Fruit fly (Drosophila melanogaster) whole organism, adult: ENCODE data around the gene CG11885.
"Not testable (repeated sequence)": the region's sequence is repeated elsewhere in the genome, so short reads cannot be mapped to it uniquely, and the experiment has no call there.

ENCODE experiments used
- CG11617 ChIP-seq: fragments of 200-800 bp; sonication (Bioruptor generic); optimal IDR thresholded peaks from 2 replicates; lab custom pipeline; 2017; ENCODE audit warnings: mild to moderate bottlenecking, missing biosample characterization, missing genetic modification reagents, missing genetic modification characterization
- CG12768 ChIP-seq: fragments of 200-800 bp; sonication (Bioruptor generic); optimal IDR thresholded peaks from 2 replicates; lab custom pipeline; 2017; ENCODE audit warnings: missing biosample characterization, missing genetic modification characterization, mild to moderate bottlenecking, moderate library complexity, missing genetic modification reagents
- CG14711 ChIP-seq: fragments of 200-800 bp; sonication (Bioruptor generic); optimal IDR thresholded peaks from 2 replicates; lab custom pipeline; 2018; ENCODE audit warnings: missing biosample characterization, mild to moderate bottlenecking, missing genetic modification characterization, moderate library complexity
- CG1620 ChIP-seq: fragments of 200-800 bp; sonication (Bioruptor generic); optimal IDR thresholded peaks from 2 replicates; lab custom pipeline; 2016; ENCODE audit warnings: missing biosample characterization, missing genetic modification characterization
- CG33017 ChIP-seq: fragments of 200-800 bp; sonication (Bioruptor generic); optimal IDR thresholded peaks from 2 replicates; lab custom pipeline; 2018; ENCODE audit warnings: missing biosample characterization, mild to moderate bottlenecking, missing genetic modification characterization, moderate library complexity
- CG5204 ChIP-seq: fragments of 200-800 bp; sonication (Bioruptor generic); optimal IDR thresholded peaks from 2 replicates; lab custom pipeline; 2016; ENCODE audit warnings: missing biosample characterization, missing genetic modification characterization
- CG7045 ChIP-seq: fragments of 200-800 bp; sonication (Bioruptor generic); optimal IDR thresholded peaks from 2 replicates; lab custom pipeline; 2017; ENCODE audit warnings: missing biosample characterization, mild to moderate bottlenecking, missing genetic modification characterization
- CG7101 ChIP-seq: fragments of 200-800 bp; sonication (Bioruptor generic); optimal IDR thresholded peaks from 2 replicates; lab custom pipeline; 2018; ENCODE audit warnings: missing biosample characterization, mild to moderate bottlenecking, missing genetic modification characterization, moderate library complexity
- Clk ChIP-seq: fragments of 200-800 bp; sonication (Bioruptor generic); optimal IDR thresholded peaks from 2 replicates; lab custom pipeline; 2017; ENCODE audit warnings: missing biosample characterization, missing genetic modification characterization
- Crg-1 ChIP-seq: fragments of 200-800 bp; sonication (Bioruptor generic); optimal IDR thresholded peaks from 2 replicates; lab custom pipeline; 2016; ENCODE audit warnings: missing biosample characterization, missing genetic modification characterization
- Hr96 ChIP-seq: fragments of 200-800 bp; sonication (Bioruptor generic); optimal IDR thresholded peaks from 2 replicates; lab custom pipeline; 2016; ENCODE audit warnings: missing biosample characterization, missing genetic modification characterization
- Mnt ChIP-seq: fragments of 200-800 bp; sonication (Bioruptor generic); optimal IDR thresholded peaks from 2 replicates; lab custom pipeline; 2016; ENCODE audit warnings: missing biosample characterization, mild to moderate bottlenecking, missing genetic modification characterization
- bab1 ChIP-seq: fragments of 200-800 bp; sonication (Bioruptor generic); optimal IDR thresholded peaks from 3 replicates; lab custom pipeline; 2019; ENCODE audit warnings: missing biosample characterization, mild to moderate bottlenecking, missing genetic modification characterization, moderate library complexity
- cic ChIP-seq: fragments of 200-800 bp; sonication (Bioruptor generic); optimal IDR thresholded peaks from 2 replicates; lab custom pipeline; 2017; ENCODE audit warnings: missing biosample characterization, mild to moderate bottlenecking, missing genetic modification characterization, moderate library complexity
- cnc ChIP-seq, 2 experiments: fragments of >200 bp; optimal IDR thresholded peaks; 2 replicates each; lab custom pipeline; 2017
- kay ChIP-seq: fragments of 200-800 bp; sonication (Bioruptor generic); peaks from one replicate; lab custom pipeline; 2016; ENCODE audit warnings: missing biosample characterization, missing genetic modification characterization, borderline replicate concordance
- ovo ChIP-seq: fragments of 200-800 bp; sonication (Bioruptor generic); optimal IDR thresholded peaks from 2 replicates; lab custom pipeline; 2016; ENCODE audit warnings: missing biosample characterization, missing genetic modification characterization
- pad ChIP-seq: fragments of 200-800 bp; sonication (Bioruptor generic); optimal IDR thresholded peaks from 3 replicates; lab custom pipeline; 2017; ENCODE audit warnings: missing biosample characterization, missing genetic modification characterization, mild to moderate bottlenecking, moderate library complexity, missing genetic modification reagents
- tj ChIP-seq: fragments of 200-800 bp; sonication (Bioruptor generic); optimal IDR thresholded peaks from 3 replicates; lab custom pipeline; 2017; ENCODE audit warnings: missing biosample characterization, mild to moderate bottlenecking, missing genetic modification characterization, moderate library complexity
- toe ChIP-seq: fragments of 200-800 bp; sonication (Bioruptor generic); optimal IDR thresholded peaks from 2 replicates; lab custom pipeline; 2016; ENCODE audit warnings: missing biosample characterization, missing genetic modification characterization

The CG11885 gene

DNA sequence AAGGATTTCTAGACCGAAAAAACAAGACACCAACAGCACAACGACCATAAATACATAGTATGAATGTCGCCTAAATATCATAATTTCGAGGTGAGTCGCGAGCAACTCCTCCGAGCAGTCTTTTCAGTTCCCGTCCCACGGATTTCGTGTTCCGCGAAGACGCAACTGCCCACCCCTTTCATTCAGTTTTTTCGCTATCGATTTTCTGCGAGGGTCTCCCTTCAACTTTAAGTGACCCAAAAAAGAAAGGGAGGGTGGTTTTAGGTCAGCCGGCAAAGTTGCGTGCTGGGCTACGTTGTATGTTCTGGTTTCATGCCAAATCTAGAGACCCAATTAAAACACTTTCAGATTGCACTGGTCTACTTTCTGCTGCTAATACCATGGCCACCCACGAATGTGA is 34.5 kb upstream of the CG11885 start:
- TF ChIP-seq CG33017 (tag; lab: Kevin White, UChicago) (no peak), bab1 (GFP tag; lab: Kevin White, UChicago) (no peak), Clk (GFP tag; lab: Kevin White, UChicago) (no peak), CG7101 (no peak), CG12768 (GFP tag; lab: Kevin White, UChicago) (no peak), pad (GFP tag; lab: Kevin White, UChicago) (no peak), Crg-1 (GFP tag; lab: Kevin White, UChicago) (no peak), ovo (no peak), toe (GFP tag; lab: Kevin White, UChicago) (no peak), Hr96 (GFP tag; lab: Kevin White, UChicago) (no peak), cic (no peak), CG14711 (no peak), CG5204 (GFP tag; lab: Kevin White, UChicago) (no peak), tj (no peak), cnc (optimal IDR thresholded peaks at IDR 0.05; lab: Kevin White, UChicago) (no peak), CG7045 (GFP tag; lab: Kevin White, UChicago) (no peak)

DNA sequence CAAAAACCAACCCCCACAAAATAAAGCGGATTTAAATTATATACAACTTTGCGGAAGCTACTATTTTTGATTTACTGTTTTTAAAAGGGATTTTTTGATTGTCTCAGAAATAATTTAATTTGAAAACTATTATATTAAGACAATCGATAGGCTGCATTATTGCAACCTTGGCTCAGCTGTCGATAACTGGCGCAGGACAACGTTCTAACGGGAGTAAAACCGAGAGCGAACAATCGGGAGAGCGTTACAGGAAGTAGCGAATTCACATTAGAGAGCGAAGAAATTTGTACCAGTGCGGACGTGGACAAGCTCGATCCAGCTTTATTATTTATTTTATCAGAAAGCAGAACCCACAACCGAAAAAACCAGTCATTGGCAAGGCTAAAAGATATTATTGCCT is 34.0 kb upstream of the CG11885 start, which contains the start of gene CG4133:
Gene CG4133, plus strand, starts transcription at position 258 of the 400 bp plus-strand sequence.
- TF ChIP-seq cic, ovo, Mnt: not testable (repeated sequence)

DNA sequence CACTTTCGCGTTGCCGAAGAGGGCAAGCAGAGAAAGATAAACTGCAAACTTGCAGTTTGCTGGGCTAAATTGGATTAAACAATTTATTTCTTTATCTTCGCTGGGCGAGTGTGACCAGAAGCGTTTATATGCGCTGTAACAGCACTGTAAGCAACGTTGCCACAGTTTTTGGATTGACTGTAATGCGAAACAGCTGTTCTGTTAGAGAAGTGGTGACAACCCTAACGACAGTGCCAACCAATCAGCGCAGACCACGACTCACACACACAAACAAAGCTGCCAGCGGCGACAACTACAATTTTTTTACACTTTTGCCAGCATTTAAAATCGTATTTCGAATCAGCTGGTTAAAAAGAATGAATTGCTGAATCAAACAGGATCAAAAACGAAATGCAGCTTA is 31.6 kb upstream of the CG11885 start, which contains the start of the genes crq and shv:
Gene crq, minus strand, starts transcription at position 153 of the 400 bp plus-strand sequence.
Gene shv, plus strand, starts transcription at position 237 of the 400 bp plus-strand sequence.
- TF ChIP-seq Mnt = no peak
- TF ChIP-seq cic = peak; percentile 42
- no peak for TF ChIP-seq CG33017 (tag; lab: Kevin White, UChicago)
- peak; percentile 99 for TF ChIP-seq CG14711
- TF ChIP-seq pad (GFP tag; lab: Kevin White, UChicago) = peak; percentile 38
- TF ChIP-seq cnc (optimal IDR thresholded peaks at IDR 0.05; lab: Kevin White, UChicago) = no peak
- peak; percentile 63 for TF ChIP-seq bab1 (GFP tag; lab: Kevin White, UChicago)
- TF ChIP-seq tj = peak; percentile 74

DNA sequence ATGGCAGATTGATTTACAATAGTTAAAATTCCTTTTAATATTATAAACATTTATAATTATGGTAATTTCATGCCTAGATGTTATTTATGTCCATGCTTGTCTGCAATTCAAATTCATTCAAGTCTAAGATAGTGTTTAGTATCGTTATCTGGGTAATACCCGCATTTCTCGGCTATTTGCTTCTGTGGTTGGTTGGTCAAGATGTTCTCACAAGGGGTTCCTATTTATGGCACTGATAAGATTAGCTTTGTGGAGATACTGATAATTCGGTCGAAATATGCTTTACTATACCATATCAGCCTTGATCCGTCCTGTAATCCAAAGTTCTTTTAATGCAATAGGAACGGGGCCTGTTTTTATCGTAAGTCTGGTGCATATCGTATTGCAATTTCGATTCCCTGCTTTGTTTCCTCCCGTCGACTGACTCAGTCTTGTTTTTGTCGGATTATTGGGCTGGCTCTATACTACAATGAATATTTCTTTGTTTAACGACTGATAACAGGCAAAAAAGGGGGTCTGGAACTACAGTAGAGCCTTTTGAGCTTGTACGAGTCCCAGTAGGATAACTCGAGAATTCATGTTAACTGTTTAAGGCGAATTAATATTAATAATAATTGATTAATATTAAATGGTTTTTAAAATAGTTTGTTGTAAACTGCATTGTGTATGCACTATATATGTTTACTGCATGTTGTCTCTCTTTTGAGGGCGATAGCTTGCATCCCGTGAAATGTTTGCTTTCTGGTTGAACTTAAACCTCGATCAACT is 30.6 kb upstream of the CG11885 start:
- TF ChIP-seq CG14711 (peak; percentile 16), Mnt (peak; percentile 3), Hr96 (GFP tag; lab: Kevin White, UChicago) (no peak)

DNA sequence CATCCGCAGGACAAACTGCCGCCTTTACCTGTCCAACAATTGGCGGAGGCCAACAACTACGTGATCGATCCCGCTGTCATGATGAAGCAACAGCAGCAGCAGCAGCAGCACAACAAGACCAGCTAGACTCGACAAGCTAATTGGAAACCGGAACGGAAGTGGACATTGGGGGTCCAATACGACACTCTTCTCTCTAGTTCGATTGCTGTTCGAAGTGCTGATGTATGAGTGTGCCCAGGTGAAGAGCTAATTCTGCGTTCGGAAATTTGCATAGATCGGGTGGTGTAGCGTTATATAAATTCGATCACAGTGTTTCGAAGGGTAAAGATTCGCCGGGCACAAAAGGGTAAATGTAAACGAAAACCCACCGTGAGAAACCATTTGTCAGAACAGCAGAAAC is 25.9 kb upstream of the CG11885 start:
- TF ChIP-seq CG7101 = no peak
- no peak for TF ChIP-seq cic
- TF ChIP-seq Hr96 (GFP tag; lab: Kevin White, UChicago) = no peak
- TF ChIP-seq CG33017 (tag; lab: Kevin White, UChicago) = no peak
- no peak for TF ChIP-seq ovo
- no peak for TF ChIP-seq CG12768 (GFP tag; lab: Kevin White, UChicago)
- no peak for TF ChIP-seq Clk (GFP tag; lab: Kevin White, UChicago)
- TF ChIP-seq kay = no peak
- no peak for TF ChIP-seq pad (GFP tag; lab: Kevin White, UChicago)
- TF ChIP-seq tj = no peak
- no peak for TF ChIP-seq toe (GFP tag; lab: Kevin White, UChicago)
- TF ChIP-seq CG11617 (GFP tag; lab: Kevin White, UChicago) = no peak
- TF ChIP-seq CG1620 (GFP tag; lab: Kevin White, UChicago) = no peak
- TF ChIP-seq Crg-1 (GFP tag; lab: Kevin White, UChicago) = no peak
- no peak for TF ChIP-seq CG5204 (GFP tag; lab: Kevin White, UChicago)
- TF ChIP-seq cnc (optimal IDR thresholded peaks at IDR 0.05; lab: Kevin White, UChicago) = no peak

DNA sequence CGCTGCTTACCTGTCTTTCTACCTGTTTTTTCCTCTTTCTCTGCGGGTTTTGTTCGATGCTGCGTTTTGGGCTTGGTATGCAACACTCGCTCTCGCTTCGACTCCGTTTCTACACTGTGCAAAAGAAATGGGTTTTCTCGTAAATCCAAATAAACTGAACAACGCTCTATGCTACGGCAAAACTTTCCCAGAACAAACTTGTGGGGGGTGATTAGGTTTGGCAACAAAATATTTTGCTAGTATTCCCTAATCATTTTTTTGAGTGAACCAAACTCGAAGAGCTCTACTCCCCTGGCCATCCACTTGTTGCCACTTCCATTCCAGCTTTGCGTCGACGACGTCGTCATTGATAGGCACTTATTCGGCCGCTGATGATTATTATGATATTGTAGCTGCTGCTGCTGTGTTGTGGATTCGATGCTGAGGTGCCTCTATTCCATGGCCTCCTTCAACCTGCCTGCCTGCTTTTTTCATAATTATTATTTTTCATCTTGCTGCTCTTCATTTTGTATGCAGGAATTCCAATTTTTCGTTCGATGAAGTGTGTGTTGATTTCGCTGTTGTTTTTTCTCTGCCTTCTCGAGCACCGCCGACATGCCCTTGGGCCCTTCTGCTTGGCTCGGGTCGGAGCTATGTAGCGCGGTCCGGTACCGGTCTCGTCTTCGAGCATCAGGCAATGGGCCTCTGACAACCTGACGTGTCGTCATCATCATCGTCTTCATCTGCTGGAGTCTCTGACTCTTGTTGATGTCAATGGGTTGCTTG is 20.9 kb upstream of the CG11885 start:
- TF ChIP-seq Mnt (no peak), toe (GFP tag; lab: Kevin White, UChicago) (no peak), Hr96 (GFP tag; lab: Kevin White, UChicago) (no peak), CG7101 (no peak), CG12768 (GFP tag; lab: Kevin White, UChicago) (no peak)

DNA sequence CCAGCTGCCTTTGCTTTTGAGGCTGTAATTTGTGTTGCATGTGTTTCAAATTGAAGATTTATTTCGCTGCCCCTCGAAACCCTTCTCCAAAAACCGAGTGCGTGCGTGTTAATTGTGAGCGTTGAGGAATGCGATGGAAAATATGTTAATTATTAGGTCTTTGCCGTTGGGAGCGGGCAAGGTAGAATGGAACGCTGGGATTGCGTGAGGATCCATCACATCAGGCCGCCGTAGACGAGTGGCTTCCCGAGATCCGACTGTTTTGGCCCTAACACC is 20.1 kb upstream of the CG11885 start:
- no peak for TF ChIP-seq CG14711
- no peak for TF ChIP-seq CG7101
- TF ChIP-seq bab1 (GFP tag; lab: Kevin White, UChicago) = no peak
- no peak for TF ChIP-seq tj
- no peak for TF ChIP-seq Hr96 (GFP tag; lab: Kevin White, UChicago)
- TF ChIP-seq kay = no peak
- TF ChIP-seq cic = no peak
- no peak for TF ChIP-seq toe (GFP tag; lab: Kevin White, UChicago)
- no peak for TF ChIP-seq CG1620 (GFP tag; lab: Kevin White, UChicago)
- TF ChIP-seq CG5204 (GFP tag; lab: Kevin White, UChicago) = no peak
- no peak for TF ChIP-seq Mnt
- TF ChIP-seq CG33017 (tag; lab: Kevin White, UChicago) = no peak
- no peak for TF ChIP-seq CG12768 (GFP tag; lab: Kevin White, UChicago)
- no peak for TF ChIP-seq ovo
- no peak for TF ChIP-seq cnc (optimal IDR thresholded peaks at IDR 0.05; lab: Kevin White, UChicago)
- TF ChIP-seq CG7045 (GFP tag; lab: Kevin White, UChicago) = no peak
- no peak for TF ChIP-seq pad (GFP tag; lab: Kevin White, UChicago)
- no peak for TF ChIP-seq CG11617 (GFP tag; lab: Kevin White, UChicago)
- no peak for TF ChIP-seq Clk (GFP tag; lab: Kevin White, UChicago)
- TF ChIP-seq Crg-1 (GFP tag; lab: Kevin White, UChicago) = no peak
